Worm (Caenorhabditis elegans) whole organism, L1 larva: ENCODE data around the gene K09F6.13.

Experiments
- C34B4.2 ChIP-seq: sonication (generic microtip); optimal IDR thresholded peaks from 2 replicates; lab custom pipeline; 2017; ENCODE audit warnings: mild to moderate bottlenecking, missing genetic modification characterization, missing compliant biosample characterization
- aly-2 ChIP-seq: fragments of 150-350 bp; optimal IDR thresholded peaks from 2 replicates; lab custom pipeline; 2014; ENCODE audit warnings: missing biosample characterization, missing genetic modification characterization
- ama-1 ChIP-seq: fragments of 150-350 bp; optimal IDR thresholded peaks from 2 replicates; lab custom pipeline; 2014
- elt-2 ChIP-seq: sonication (generic microtip); optimal IDR thresholded peaks from 2 replicates; lab custom pipeline; 2016; ENCODE audit warnings: missing genetic modification characterization, mild to moderate bottlenecking, inconsistent platforms, missing compliant biosample characterization, missing genetic modification reagents
- fkh-8 ChIP-seq: sonication (generic microtip); optimal IDR thresholded peaks from 2 replicates; lab custom pipeline; 2016; ENCODE audit warnings: mild to moderate bottlenecking, missing genetic modification characterization, missing compliant biosample characterization
- nhr-28 ChIP-seq: fragments of 150-350 bp; optimal IDR thresholded peaks from 2 replicates; lab custom pipeline; 2014; ENCODE audit warnings: missing biosample characterization, missing genetic modification characterization
- nhr-76 ChIP-seq: sonication (generic microtip); optimal IDR thresholded peaks from 2 replicates; lab custom pipeline; 2017; ENCODE audit warnings: missing biosample characterization, missing genetic modification characterization
- pag-3 ChIP-seq: sonication (generic microtip); optimal IDR thresholded peaks from 2 replicates; lab custom pipeline; 2017; ENCODE audit warnings: missing genetic modification characterization, mild to moderate bottlenecking, missing compliant biosample characterization, antibody characterized with exemption, borderline replicate concordance; ENCODE audit not compliant: insufficient read depth
- rnt-1 ChIP-seq: sonication (generic microtip); optimal IDR thresholded peaks from 2 replicates; lab custom pipeline; 2016; ENCODE audit warnings: mild to moderate bottlenecking, missing genetic modification characterization, moderate library complexity, missing compliant biosample characterization
- snpc-4 ChIP-seq: fragments of 150-350 bp; optimal IDR thresholded peaks from 2 replicates; lab custom pipeline; 2014; ENCODE audit warnings: missing biosample characterization, missing genetic modification characterization
- snu-23 ChIP-seq: sonication (generic microtip); optimal IDR thresholded peaks from 2 replicates; lab custom pipeline; 2016; ENCODE audit warnings: missing genetic modification characterization, missing compliant biosample characterization
- sox-4 ChIP-seq: sonication (generic microtip); optimal IDR thresholded peaks from 2 replicates; lab custom pipeline; 2016; ENCODE audit warnings: missing genetic modification characterization, missing compliant biosample characterization
- unc-130 ChIP-seq: fragments of 150-350 bp; optimal IDR thresholded peaks from 2 replicates; lab custom pipeline; 2017; ENCODE audit warnings: missing biosample characterization, missing genetic modification characterization, inconsistent platforms

ce11 chrII:2292549-2292948 lies 3.6 kb downstream of the K09F6.13 start:
- no peak for TF ChIP-seq unc-130 (tag; lab: Kevin White, UChicago)
- TF ChIP-seq snpc-4 (tag; lab: Kevin White, UChicago) = no peak
- TF ChIP-seq fkh-8 (tag; lab: Kevin White, UChicago) = no peak
- no peak for TF ChIP-seq C34B4.2 (tag; lab: Kevin White, UChicago)
- TF ChIP-seq nhr-76 (tag; lab: Kevin White, UChicago) = no peak
- no peak for TF ChIP-seq ama-1
- no peak for TF ChIP-seq rnt-1 (tag; lab: Kevin White, UChicago)
- TF ChIP-seq pag-3 (tag; lab: Kevin White, UChicago) = no peak
- TF ChIP-seq elt-2 (tag; lab: Kevin White, UChicago) = peak; percentile 5
- TF ChIP-seq snu-23 (GFP tag; lab: Kevin White, UChicago) = no peak
- TF ChIP-seq nhr-28 (tag; lab: Kevin White, UChicago) = no peak
- no peak for TF ChIP-seq sox-4
- TF ChIP-seq aly-2 (tag; lab: Kevin White, UChicago) = no peak
